Worm (Caenorhabditis elegans) whole organism, L4 larva: ENCODE data around the gene ethe-1.
A peak's percentile ranks its signal among the peaks of the same experiment; 100 is the strongest.

ENCODE experiments used
- D1046.2 ChIP-seq: fragments of 200-800 bp; sonication (Bioruptor generic); IDR thresholded peaks from 2 replicates; pipeline ENCODE4 v1.3.6; 2022; ENCODE audit warnings: missing genetic modification characterization, missing compliant biosample characterization
- F10B5.3 ChIP-seq: sonication (generic microtip); optimal IDR thresholded peaks from 2 replicates; lab custom pipeline; 2016; ENCODE audit warnings: mild to moderate bottlenecking, missing genetic modification characterization, missing compliant biosample characterization
- F37D6.2 ChIP-seq: sonication (generic microtip); optimal IDR thresholded peaks from 2 replicates; lab custom pipeline; 2016; ENCODE audit warnings: mild to moderate bottlenecking, missing genetic modification characterization, missing compliant biosample characterization
- F44E2.7 ChIP-seq: fragments of 200-800 bp; sonication (Bioruptor generic); IDR thresholded peaks from 2 replicates; pipeline ENCODE4 v2.1.2; 2022; ENCODE audit warnings: missing genetic modification characterization, missing compliant biosample characterization
- R02D3.7 ChIP-seq: fragments of 150-350 bp; sonication (generic microtip); optimal IDR thresholded peaks from 3 replicates; lab custom pipeline; 2014; ENCODE audit warnings: missing biosample characterization, missing genetic modification characterization
- Y105C5A.15 ChIP-seq: fragments of 200-800 bp; sonication (Bioruptor generic); IDR thresholded peaks from 2 replicates; pipeline ENCODE4 v1.3.6; 2022; ENCODE audit warnings: missing genetic modification characterization, missing compliant biosample characterization
- Y5F2A.4 ChIP-seq: fragments of 200-800 bp; sonication (Bioruptor generic); optimal IDR thresholded peaks from 2 replicates; lab custom pipeline; 2018; ENCODE audit warnings: mild to moderate bottlenecking, missing genetic modification characterization, missing compliant biosample characterization
- Y75B8A.6 ChIP-seq: fragments of 200-800 bp; sonication (Bioruptor generic); IDR thresholded peaks from 2 replicates; pipeline ENCODE4 v1.3.6; 2022; ENCODE audit warnings: missing genetic modification reagents, missing genetic modification characterization, missing compliant biosample characterization
- ZK337.2 ChIP-seq: fragments of 200-800 bp; sonication (Bioruptor generic); IDR thresholded peaks from 2 replicates; pipeline ENCODE4 v1.3.6; 2022; ENCODE audit warnings: missing genetic modification reagents, missing genetic modification characterization, missing compliant biosample characterization
- aha-1 ChIP-seq: fragments of 150-350 bp; peaks from one replicate; lab custom pipeline; 2014; ENCODE audit warnings: missing biosample characterization, missing genetic modification characterization
- aly-2 ChIP-seq: sonication (generic microtip); optimal IDR thresholded peaks from 2 replicates; lab custom pipeline; 2018; ENCODE audit warnings: missing biosample characterization, missing genetic modification characterization
- ama-1 ChIP-seq: fragments of 150-350 bp; optimal IDR thresholded peaks from 2 replicates; lab custom pipeline; 2014; ENCODE audit warnings: inconsistent platforms, mixed read lengths
- arid-1 ChIP-seq: fragments of 200-800 bp; sonication (Bioruptor generic); conservative IDR thresholded peaks from 2 replicates; pipeline ENCODE4 v1.3.6; 2022; ENCODE audit warnings: missing genetic modification reagents, missing genetic modification characterization, missing compliant biosample characterization
- ceh-20 ChIP-seq: fragments of 200-800 bp; sonication (Bioruptor generic); IDR thresholded peaks from 2 replicates; pipeline ENCODE4 v1.3.6; 2022; ENCODE audit warnings: missing genetic modification reagents, missing genetic modification characterization, missing compliant biosample characterization
- ceh-62 ChIP-seq: sonication (generic microtip); optimal IDR thresholded peaks from 2 replicates; lab custom pipeline; 2017; ENCODE audit warnings: missing biosample characterization, missing genetic modification characterization
- ces-1 ChIP-seq: fragments of 150-350 bp; sonication (generic microtip); optimal IDR thresholded peaks from 4 replicates; lab custom pipeline; 2014; ENCODE audit warnings: missing biosample characterization, missing genetic modification reagents, missing genetic modification characterization
- cey-2 ChIP-seq: sonication (generic microtip); optimal IDR thresholded peaks from 3 replicates; lab custom pipeline; 2017; ENCODE audit warnings: missing genetic modification characterization, mild to moderate bottlenecking, missing compliant biosample characterization, antibody characterized with exemption, borderline replicate concordance; ENCODE audit not compliant: insufficient read depth
- ctbp-1 ChIP-seq: fragments of 200-800 bp; sonication (Bioruptor generic); IDR thresholded peaks from 2 replicates; pipeline ENCODE4 v1.3.6; 2022; ENCODE audit warnings: missing genetic modification reagents, missing genetic modification characterization, missing compliant biosample characterization
- daf-12 ChIP-seq: fragments of 150-350 bp; optimal IDR thresholded peaks from 2 replicates; lab custom pipeline; 2014; ENCODE audit warnings: missing biosample characterization, missing genetic modification reagents, missing genetic modification characterization
- daf-19 ChIP-seq: fragments of 200-800 bp; sonication (Bioruptor generic); conservative IDR thresholded peaks from 2 replicates; pipeline ENCODE4 v1.3.6; 2022; ENCODE audit warnings: missing genetic modification characterization, missing compliant biosample characterization
- daf-8 ChIP-seq: fragments of 200-800 bp; sonication (Bioruptor generic); IDR thresholded peaks from 2 replicates; pipeline ENCODE4 v1.3.6; 2022; ENCODE audit warnings: missing genetic modification characterization, missing compliant biosample characterization
- dmd-9 ChIP-seq: fragments of 200-800 bp; sonication (Bioruptor generic); IDR thresholded peaks from 2 replicates; pipeline ENCODE4 v1.3.6; 2022; ENCODE audit warnings: missing genetic modification reagents, missing genetic modification characterization, missing compliant biosample characterization
- dpl-1 ChIP-seq: fragments of 150-350 bp; optimal IDR thresholded peaks from 2 replicates; lab custom pipeline; 2014; ENCODE audit warnings: missing biosample characterization, missing genetic modification reagents, missing genetic modification characterization
- dve-1 ChIP-seq: sonication (generic microtip); optimal IDR thresholded peaks from 2 replicates; lab custom pipeline; 2017; ENCODE audit warnings: antibody characterized with exemption, mild to moderate bottlenecking, missing genetic modification characterization, missing compliant biosample characterization; ENCODE audit not compliant: insufficient read depth
- egl-43 ChIP-seq: fragments of 200-800 bp; sonication (Bioruptor generic); IDR thresholded peaks from 2 replicates; pipeline ENCODE4 v1.3.6; 2022; ENCODE audit warnings: missing genetic modification reagents, missing genetic modification characterization, missing compliant biosample characterization
- gei-8 ChIP-seq: fragments of 200-800 bp; sonication (Bioruptor generic); optimal IDR thresholded peaks from 2 replicates; lab custom pipeline; 2018; ENCODE audit warnings: mild to moderate bottlenecking, missing genetic modification characterization, missing compliant biosample characterization
- hlh-11 ChIP-seq: fragments of 200-800 bp; sonication (Bioruptor generic); optimal IDR thresholded peaks from 2 replicates; lab custom pipeline; 2018; ENCODE audit warnings: mild to moderate bottlenecking, missing genetic modification characterization, missing compliant biosample characterization
- hlh-30 ChIP-seq: sonication (generic microtip); optimal IDR thresholded peaks from 2 replicates; lab custom pipeline; 2017; ENCODE audit warnings: antibody characterized with exemption, mild to moderate bottlenecking, missing genetic modification characterization, missing compliant biosample characterization; ENCODE audit not compliant: insufficient read depth
- lin-29 ChIP-seq: fragments of 200-800 bp; sonication (Bioruptor generic); IDR thresholded peaks from 2 replicates; pipeline ENCODE4 v1.3.6; 2022; ENCODE audit warnings: missing genetic modification reagents, missing genetic modification characterization, missing compliant biosample characterization
- lin-38 ChIP-seq: fragments of 200-800 bp; sonication (Bioruptor generic); IDR thresholded peaks from 2 replicates; pipeline ENCODE4 v1.3.6; 2022; ENCODE audit warnings: missing genetic modification reagents, missing genetic modification characterization, missing compliant biosample characterization
- lin-39 ChIP-seq: fragments of 150-350 bp; optimal IDR thresholded peaks from 2 replicates; lab custom pipeline; 2014; ENCODE audit warnings: missing biosample characterization, missing genetic modification reagents, missing genetic modification characterization
- lir-3 ChIP-seq: sonication (generic microtip); optimal IDR thresholded peaks from 2 replicates; lab custom pipeline; 2016; ENCODE audit warnings: mild to moderate bottlenecking, missing genetic modification characterization, missing compliant biosample characterization
- nhr-10 ChIP-seq: fragments of 150-350 bp; optimal IDR thresholded peaks from 2 replicates; lab custom pipeline; 2014; ENCODE audit warnings: missing biosample characterization, missing genetic modification characterization
- nhr-102 ChIP-seq: sonication (generic microtip); optimal IDR thresholded peaks from 2 replicates; lab custom pipeline; 2016; ENCODE audit warnings: mild to moderate bottlenecking, missing genetic modification characterization, moderate library complexity, missing compliant biosample characterization
- nhr-11 ChIP-seq: fragments of 150-350 bp; optimal IDR thresholded peaks from 2 replicates; lab custom pipeline; 2014; ENCODE audit warnings: missing biosample characterization, missing genetic modification characterization
- nhr-25 ChIP-seq: sonication (generic microtip); optimal IDR thresholded peaks from 2 replicates; lab custom pipeline; 2017; ENCODE audit warnings: missing genetic modification characterization, mild to moderate bottlenecking, missing compliant biosample characterization, antibody characterized with exemption, moderate library complexity, borderline replicate concordance; ENCODE audit not compliant: insufficient read depth
- nhr-28 ChIP-seq: fragments of 150-350 bp; optimal IDR thresholded peaks from 2 replicates; lab custom pipeline; 2014; ENCODE audit warnings: missing biosample characterization, missing genetic modification characterization
- nhr-48 ChIP-seq: sonication (generic microtip); optimal IDR thresholded peaks from 2 replicates; lab custom pipeline; 2016; ENCODE audit warnings: mild to moderate bottlenecking, missing genetic modification characterization, missing compliant biosample characterization
- nhr-76 ChIP-seq: fragments of 150-350 bp; optimal IDR thresholded peaks from 2 replicates; lab custom pipeline; 2014; ENCODE audit warnings: missing biosample characterization, missing genetic modification characterization
- pha-4 ChIP-seq, 2 experiments: fragments of 150-350 bp in 1 of 2; fragments of 200-800 bp in 1 of 2; sonication (Bioruptor generic) in 1 of 2; IDR thresholded peaks in 1 of 2; optimal IDR thresholded peaks in 1 of 2; 2 replicates each; pipeline versions ENCODE4 v1.3.6 to Lab custom; 2014 to 2022; ENCODE audit warnings: missing genetic modification characterization in 2 of 2, missing genetic modification reagents in 2 of 2, missing biosample characterization in 1 of 2, missing compliant biosample characterization in 1 of 2
- rbr-2 ChIP-seq: sonication (generic microtip); optimal IDR thresholded peaks from 2 replicates; lab custom pipeline; 2016; ENCODE audit warnings: missing genotype, missing genetic modification characterization, missing compliant biosample characterization
- saeg-2 ChIP-seq: fragments of 200-800 bp; sonication (Bioruptor generic); IDR thresholded peaks from 2 replicates; pipeline ENCODE4 v1.3.6; 2022; ENCODE audit warnings: missing genetic modification reagents, missing genetic modification characterization, missing compliant biosample characterization
- skn-1 ChIP-seq: fragments of 150-350 bp; optimal IDR thresholded peaks from 2 replicates; lab custom pipeline; 2014; ENCODE audit warnings: missing biosample characterization, missing genetic modification characterization
- snpc-1.2 ChIP-seq: fragments of 200-800 bp; sonication (Bioruptor generic); IDR thresholded peaks from 2 replicates; pipeline ENCODE4 v1.3.6; 2022; ENCODE audit warnings: missing genetic modification reagents, missing genetic modification characterization, missing compliant biosample characterization
- spr-1 ChIP-seq: sonication (generic microtip); optimal IDR thresholded peaks from 2 replicates; lab custom pipeline; 2016; ENCODE audit warnings: mild to moderate bottlenecking, missing genetic modification characterization, missing compliant biosample characterization
- spr-3 ChIP-seq: fragments of 200-800 bp; sonication (Bioruptor generic); optimal IDR thresholded peaks from 2 replicates; lab custom pipeline; 2018; ENCODE audit warnings: mild to moderate bottlenecking, missing genetic modification characterization, missing compliant biosample characterization
- tag-97 ChIP-seq: fragments of 200-800 bp; sonication (Bioruptor generic); IDR thresholded peaks from 2 replicates; pipeline ENCODE4 v1.3.6; 2022; ENCODE audit warnings: missing genetic modification characterization, missing compliant biosample characterization
- vab-7 ChIP-seq: fragments of 200-800 bp; sonication (Bioruptor generic); IDR thresholded peaks from 2 replicates; pipeline ENCODE4 v1.3.6; 2022; ENCODE audit warnings: missing genetic modification reagents, missing genetic modification characterization, missing compliant biosample characterization
- zfp-3 ChIP-seq: fragments of 200-800 bp; sonication (Bioruptor generic); conservative IDR thresholded peaks from 2 replicates; pipeline ENCODE4 v1.3.6; 2022; ENCODE audit warnings: missing genetic modification reagents, missing genetic modification characterization, missing compliant biosample characterization
- zip-11 ChIP-seq: fragments of 200-800 bp; sonication (Bioruptor generic); IDR thresholded peaks from 2 replicates; pipeline ENCODE4 v1.3.6; 2022; ENCODE audit warnings: missing genetic modification characterization, missing compliant biosample characterization
- ztf-11 ChIP-seq: fragments of 150-350 bp; optimal IDR thresholded peaks from 2 replicates; lab custom pipeline; 2014; ENCODE audit warnings: missing biosample characterization, missing genetic modification characterization
- ztf-7 ChIP-seq: fragments of 150-350 bp; optimal IDR thresholded peaks from 2 replicates; lab custom pipeline; 2014; ENCODE audit warnings: missing biosample characterization, missing genetic modification characterization

Gene ethe-1

ce11 chrIV:9527002-9527401 lies 18.4 kb upstream of the ethe-1 start (continued):
- TF ChIP-seq egl-43 (GFP tag; lab: Robert Waterston, UW) (no peak), ceh-62 (tag; lab: Kevin White, UChicago) (no peak), dve-1 (peak; percentile 60), dmd-9 (GFP tag; lab: Robert Waterston, UW) (no peak), arid-1 (no peak), ces-1 (GFP tag; lab: Kevin White, UChicago) (no peak), spr-1 (tag; lab: Kevin White, UChicago) (no peak), ZK337.2 (GFP tag; lab: Robert Waterston, UW) (no peak), nhr-48 (peak; percentile 27), D1046.2 (GFP tag; lab: Robert Waterston, UW) (no peak), ztf-11 (no peak), skn-1 (tag; lab: Kevin White, UChicago) (no peak), nhr-10 (no peak), ceh-20 (GFP tag; lab: Robert Waterston, UW) (no peak), snpc-1.2 (no peak), daf-12 (tag; lab: Kevin White, UChicago) (no peak), cey-2 (tag; lab: Kevin White, UChicago) (no peak), Y5F2A.4 (GFP tag; lab: Kevin White, UChicago) (no peak), nhr-76 (no peak), aly-2 (tag; lab: Kevin White, UChicago) (no peak), zfp-3 (GFP tag; lab: Robert Waterston, UW) (no peak), R02D3.7 (no peak), daf-19 (GFP tag; lab: Robert Waterston, UW) (no peak), dpl-1 (GFP tag; lab: Kevin White, UChicago) (no peak), lin-39 (no peak), nhr-11 (tag; lab: Kevin White, UChicago) (no peak), ztf-7 (no peak), tag-97 (GFP tag; lab: Robert Waterston, UW) (no peak), hlh-30 (tag; lab: Kevin White, UChicago) (no peak), ama-1 (lab: Kevin White, UChicago) (no peak), vab-7 (GFP tag; lab: Robert Waterston, UW) (no peak), F44E2.7 (no peak), gei-8 (no peak), lin-29 (GFP tag; lab: Robert Waterston, UW) (no peak), lir-3 (tag; lab: Kevin White, UChicago) (no peak), Y105C5A.15 (GFP tag; lab: Robert Waterston, UW) (no peak), daf-8 (GFP tag; lab: Robert Waterston, UW) (no peak), F10B5.3 (tag; lab: Kevin White, UChicago) (no peak), zip-11 (GFP tag; lab: Robert Waterston, UW) (no peak), aha-1 (no peak), nhr-28 (tag; lab: Kevin White, UChicago) (peak; percentile 55), saeg-2 (GFP tag; lab: Robert Waterston, UW) (no peak), nhr-25 (no peak), pha-4 (GFP tag; IDR thresholded peaks at IDR 0.05; lab: Robert Waterston, UW) (no peak), pha-4 (tag; optimal IDR thresholded peaks at IDR 0.05; lab: Kevin White, UChicago) (no peak), hlh-11 (tag; lab: Kevin White, UChicago) (peak; percentile 52), ctbp-1 (GFP tag; lab: Robert Waterston, UW) (no peak), spr-3 (GFP tag; lab: Kevin White, UChicago) (no peak), F37D6.2 (tag; lab: Kevin White, UChicago) (no peak), lin-38 (GFP tag; lab: Robert Waterston, UW) (no peak), Y75B8A.6 (no peak), rbr-2 (no peak), nhr-102 (tag; lab: Kevin White, UChicago) (no peak)
